Fruit fly (Drosophila melanogaster) whole organism, embryonic: Measurements from ENCODE around the gene Cip4.

ENCODE experiments used
- Atf-2 ChIP-seq: fragments of 200-800 bp; sonication (Bioruptor generic); optimal IDR thresholded peaks from 2 replicates; lab custom pipeline; 2016; ENCODE audit warnings: missing biosample characterization, missing genetic modification characterization
- C15 ChIP-seq: fragments of 200-800 bp; sonication (Bioruptor generic); IDR thresholded peaks from 3 replicates; pipeline ENCODE4 v1.3.6; 2022; ENCODE audit warnings: missing biosample characterization, missing genetic modification characterization
- CG10267 ChIP-seq: fragments of 200-800 bp; sonication (Bioruptor generic); optimal IDR thresholded peaks from 2 replicates; lab custom pipeline; 2018; ENCODE audit warnings: missing biosample characterization, mild to moderate bottlenecking, missing genetic modification characterization, moderate library complexity
- CG10321 ChIP-seq: fragments of 200-800 bp; sonication (Bioruptor generic); IDR thresholded peaks from 2 replicates; pipeline ENCODE4 v1.3.6; 2022; ENCODE audit warnings: missing biosample characterization, missing genetic modification characterization
- CG12155 ChIP-seq: fragments of 200-800 bp; sonication (Bioruptor generic); optimal IDR thresholded peaks from 3 replicates; lab custom pipeline; 2016; ENCODE audit warnings: missing biosample characterization, missing genetic modification characterization
- CG13123 ChIP-seq: fragments of 200-800 bp; sonication (Bioruptor generic); optimal IDR thresholded peaks from 2 replicates; lab custom pipeline; 2016; ENCODE audit warnings: missing biosample characterization, missing genetic modification characterization
- CG14014 ChIP-seq: fragments of 200-800 bp; sonication (Bioruptor generic); IDR thresholded peaks from 2 replicates; pipeline ENCODE4 v1.3.6; 2022; ENCODE audit warnings: missing biosample characterization, missing genetic modification characterization
- CG14860 ChIP-seq: fragments of 200-800 bp; sonication (Bioruptor generic); IDR thresholded peaks from 3 replicates; pipeline ENCODE4 v1.3.6; 2022; ENCODE audit warnings: missing biosample characterization, missing genetic modification characterization; ENCODE audit not compliant: partially characterized antibody
- CG15011 ChIP-seq: fragments of 200-800 bp; sonication (Bioruptor generic); optimal IDR thresholded peaks from 3 replicates; lab custom pipeline; 2018; ENCODE audit warnings: missing biosample characterization, mild to moderate bottlenecking, missing genetic modification characterization
- CG15601 ChIP-seq: fragments of 200-800 bp; sonication (Bioruptor generic); optimal IDR thresholded peaks from 3 replicates; lab custom pipeline; 2019; ENCODE audit warnings: missing biosample characterization, mild to moderate bottlenecking, missing genetic modification characterization, moderate library complexity
- CG18764 ChIP-seq: fragments of 200-800 bp; sonication (Bioruptor generic); optimal IDR thresholded peaks from 3 replicates; lab custom pipeline; 2016; ENCODE audit warnings: missing biosample characterization, missing genetic modification characterization
- CG30403 ChIP-seq: fragments of 200-800 bp; sonication (Bioruptor generic); optimal IDR thresholded peaks from 3 replicates; lab custom pipeline; 2016; ENCODE audit warnings: missing biosample characterization, missing genetic modification characterization
- CG31365 ChIP-seq: fragments of 200-800 bp; sonication (Bioruptor generic); optimal IDR thresholded peaks from 2 replicates; lab custom pipeline; 2018; ENCODE audit warnings: missing biosample characterization, mild to moderate bottlenecking, missing genetic modification characterization
- CG34224 ChIP-seq: fragments of 200-800 bp; sonication (Bioruptor generic); IDR thresholded peaks from 3 replicates; pipeline ENCODE4 v1.3.6; 2022; ENCODE audit warnings: missing biosample characterization, missing genetic modification characterization; ENCODE audit not compliant: partially characterized antibody
- CG4617 ChIP-seq: fragments of 200-800 bp; sonication (Bioruptor generic); optimal IDR thresholded peaks from 3 replicates; lab custom pipeline; 2016; ENCODE audit warnings: missing biosample characterization, missing genetic modification characterization, borderline replicate concordance
- CG4854 ChIP-seq: fragments of 200-800 bp; sonication (Bioruptor generic); optimal IDR thresholded peaks from 2 replicates; lab custom pipeline; 2016; ENCODE audit warnings: missing biosample characterization, missing genetic modification characterization, inconsistent platforms
- CG5953 ChIP-seq: fragments of 200-800 bp; sonication (Bioruptor generic); IDR thresholded peaks from 2 replicates; pipeline ENCODE4 v1.3.6; 2022; ENCODE audit warnings: missing biosample characterization, missing genetic modification characterization
- CG7928 ChIP-seq: fragments of 200-800 bp; sonication (Bioruptor generic); optimal IDR thresholded peaks from 2 replicates; lab custom pipeline; 2017; ENCODE audit warnings: missing biosample characterization, mild to moderate bottlenecking, missing genetic modification characterization
- CG8944 ChIP-seq: fragments of 200-800 bp; sonication (Bioruptor generic); optimal IDR thresholded peaks from 3 replicates; lab custom pipeline; 2016; ENCODE audit warnings: missing biosample characterization, missing genetic modification characterization
- CG9215 ChIP-seq: fragments of 200-800 bp; sonication (Bioruptor generic); IDR thresholded peaks from 2 replicates; pipeline ENCODE4 v1.3.6; 2022; ENCODE audit warnings: missing biosample characterization, missing genetic modification characterization
- CHES-1-like ChIP-seq: fragments of 200-800 bp; sonication (Bioruptor generic); optimal IDR thresholded peaks from 2 replicates; lab custom pipeline; 2016; ENCODE audit warnings: missing biosample characterization, missing genetic modification characterization
- Chrac-16 ChIP-seq: fragments of 200-800 bp; sonication (Bioruptor generic); optimal IDR thresholded peaks from 3 replicates; lab custom pipeline; 2016; ENCODE audit warnings: missing biosample characterization, missing genetic modification characterization
- Deaf1 ChIP-seq: fragments of 200-800 bp; optimal IDR thresholded peaks from 3 replicates; lab custom pipeline; 2019; ENCODE audit warnings: missing biosample characterization, mild to moderate bottlenecking, missing genetic modification characterization, moderate library complexity
- E2f2 ChIP-seq: fragments of 200-800 bp; sonication (Bioruptor generic); IDR thresholded peaks from 2 replicates; pipeline ENCODE4 v1.3.6; 2022; ENCODE audit warnings: missing biosample characterization, missing genetic modification characterization
- ERR ChIP-seq: fragments of 200-800 bp; sonication (Bioruptor generic); optimal IDR thresholded peaks from 2 replicates; lab custom pipeline; 2016; ENCODE audit warnings: missing biosample characterization, missing genetic modification characterization
- Ets65A ChIP-seq: fragments of 200-800 bp; sonication (Bioruptor generic); peaks from one replicate; lab custom pipeline; 2016; ENCODE audit warnings: missing biosample characterization, missing genetic modification characterization
- GATAe ChIP-seq: fragments of 200-800 bp; sonication (Bioruptor generic); conservative IDR thresholded peaks from 2 replicates; pipeline ENCODE4 v1.3.6; 2022; ENCODE audit warnings: missing biosample characterization, missing genetic modification characterization
- Jarid2 ChIP-seq: fragments of 200-800 bp; sonication (Bioruptor generic); optimal IDR thresholded peaks from 3 replicates; lab custom pipeline; 2017; ENCODE audit warnings: mild to moderate bottlenecking, missing biosample characterization, missing genetic modification reagents, missing genetic modification characterization
- Lhr ChIP-seq: fragments of 200-800 bp; sonication (Bioruptor generic); optimal IDR thresholded peaks from 3 replicates; lab custom pipeline; 2017; ENCODE audit warnings: mild to moderate bottlenecking, missing biosample characterization, missing genetic modification reagents, missing genetic modification characterization
- MBD-R2 ChIP-seq: fragments of 200-800 bp; sonication (Bioruptor generic); IDR thresholded peaks from 2 replicates; pipeline ENCODE4 v1.3.6; 2022; ENCODE audit warnings: missing biosample characterization, missing genetic modification characterization
- MESR4 ChIP-seq: fragments of 200-800 bp; sonication (Bioruptor generic); optimal IDR thresholded peaks from 2 replicates; lab custom pipeline; 2018; ENCODE audit warnings: missing biosample characterization, mild to moderate bottlenecking, missing genetic modification characterization, moderate library complexity
- Myb ChIP-seq: fragments of 200-800 bp; sonication (Bioruptor generic); optimal IDR thresholded peaks from 2 replicates; lab custom pipeline; 2016; ENCODE audit warnings: missing biosample characterization, missing genetic modification characterization
- NC2α ChIP-seq: fragments of 200-800 bp; sonication (Bioruptor generic); optimal IDR thresholded peaks from 2 replicates; lab custom pipeline; 2016; ENCODE audit warnings: missing biosample characterization, missing genetic modification characterization
- Oli ChIP-seq: fragments of 200-800 bp; sonication (Bioruptor generic); optimal IDR thresholded peaks from 2 replicates; lab custom pipeline; 2018; ENCODE audit warnings: missing biosample characterization, mild to moderate bottlenecking, missing genetic modification characterization, moderate library complexity
- Ravus ChIP-seq: fragments of 200-800 bp; sonication (Bioruptor generic); IDR thresholded peaks from 2 replicates; pipeline ENCODE4 v1.3.6; 2022; ENCODE audit warnings: missing biosample characterization, missing genetic modification characterization
- Sox100B ChIP-seq: fragments of 200-800 bp; sonication (Bioruptor generic); optimal IDR thresholded peaks from 3 replicates; lab custom pipeline; 2018; ENCODE audit warnings: missing biosample characterization, mild to moderate bottlenecking, missing genetic modification characterization
- YL-1 ChIP-seq: fragments of 200-800 bp; sonication (Bioruptor generic); optimal IDR thresholded peaks from 3 replicates; lab custom pipeline; 2017; ENCODE audit warnings: missing biosample characterization, mild to moderate bottlenecking, missing genetic modification characterization
- bab2 ChIP-seq: fragments of 200-800 bp; sonication (Bioruptor generic); optimal IDR thresholded peaks from 2 replicates; lab custom pipeline; 2016; ENCODE audit warnings: missing biosample characterization, missing genetic modification characterization
- cad ChIP-seq: fragments of >200 bp; optimal IDR thresholded peaks from 2 replicates; lab custom pipeline; 2017; ENCODE audit warnings: missing biosample characterization, missing genetic modification characterization
- crp ChIP-seq, 2 experiments: fragments of 200-800 bp; sonication (Bioruptor generic); optimal IDR thresholded peaks; 2 replicates in 1 of 2; 3 replicates in 1 of 2; lab custom pipeline; 2017; ENCODE audit warnings: missing biosample characterization in 2 of 2, missing genetic modification characterization in 2 of 2, mild to moderate bottlenecking in 1 of 2, moderate library complexity in 1 of 2
- gsb ChIP-seq: fragments of 200-800 bp; sonication (Bioruptor generic); IDR thresholded peaks from 2 replicates; pipeline ENCODE4 v1.3.6; 2022; ENCODE audit warnings: missing biosample characterization, missing genetic modification characterization
- org-1 ChIP-seq: fragments of 200-800 bp; sonication (Bioruptor generic); optimal IDR thresholded peaks from 2 replicates; lab custom pipeline; 2017; ENCODE audit warnings: missing biosample characterization, missing genetic modification characterization
- otp ChIP-seq: fragments of 200-800 bp; sonication (Bioruptor generic); IDR thresholded peaks from 3 replicates; pipeline ENCODE4, ENCODE4 v1.3.6; 2022; ENCODE audit warnings: missing biosample characterization, missing genetic modification characterization
- pzg ChIP-seq: fragments of 200-800 bp; sonication (Bioruptor generic); optimal IDR thresholded peaks from 3 replicates; lab custom pipeline; 2018; ENCODE audit warnings: missing biosample characterization, mild to moderate bottlenecking, missing genetic modification characterization, moderate library complexity
- stwl ChIP-seq: fragments of 200-800 bp; sonication (Bioruptor generic); optimal IDR thresholded peaks from 3 replicates; lab custom pipeline; 2018; ENCODE audit warnings: missing biosample characterization, mild to moderate bottlenecking, missing genetic modification characterization, moderate library complexity
- sug ChIP-seq: fragments of 200-800 bp; optimal IDR thresholded peaks from 2 replicates; lab custom pipeline; 2019; ENCODE audit warnings: missing biosample characterization, mild to moderate bottlenecking, missing genetic modification characterization, moderate library complexity
- trem ChIP-seq: fragments of 200-800 bp; optimal IDR thresholded peaks from 3 replicates; lab custom pipeline; 2019; ENCODE audit warnings: missing biosample characterization, mild to moderate bottlenecking, missing genetic modification characterization, moderate library complexity
- ttk ChIP-seq: fragments of 200-800 bp; sonication (Bioruptor generic); IDR thresholded peaks from 2 replicates; pipeline ENCODE4 v2.1.2; 2022; ENCODE audit warnings: missing biosample characterization, missing genetic modification characterization

Cip4 gene

dm6 chr3L:4322032-4322617, 41.8 kb downstream of the Cip4 start, which contains the start of gene CG15014 (continued):
- TF ChIP-seq crp (GFP tag; optimal IDR thresholded peaks at IDR 0.05; lab: Kevin White, UChicago) (peak in 1 of 2 experiments; percentile 42), gsb (GFP tag; lab: Robert Waterston, UW) (no peak), CG18764 (no peak), bab2 (GFP tag; lab: Kevin White, UChicago) (no peak), CG10267 (tag; lab: Kevin White, UChicago) (peak; percentile 34), MESR4 (GFP tag; lab: Kevin White, UChicago) (peak; percentile 40), YL-1 (GFP tag; lab: Kevin White, UChicago) (peak; percentile 48), E2f2 (peak; percentile 14; the same call in 1 of the 2 replicates), CG15011 (no peak), pzg (peak; percentile 49), CG4617 (GFP tag; lab: Kevin White, UChicago) (peak; percentile 43), CG12155 (no peak), CG31365 (no peak), otp (no peak), Lhr (peak; percentile 6), trem (tag; lab: Kevin White, UChicago) (peak; percentile 29), CG9215 (GFP tag; lab: Robert Waterston, UW) (no peak)

dm6 chr3L:4318677-4319580, 45.0 kb downstream of the Cip4 start, which contains the start of gene PMP34:
Gene PMP34 (plus strand): TSS chr3L:4318755.
- TF ChIP-seq CG14014 (GFP tag; lab: Robert Waterston, UW) (no peak), CG30403 (GFP tag; lab: Kevin White, UChicago) (no peak), Myb (GFP tag; lab: Kevin White, UChicago) (peak; percentile 35), ERR (no peak), NC2α (GFP tag; lab: Kevin White, UChicago) (no peak), CHES-1-like (GFP tag; lab: Kevin White, UChicago) (peak; percentile 20), cad (GFP tag; lab: Kevin White, UChicago) (no peak), MBD-R2 (GFP tag; lab: Robert Waterston, UW) (peak; percentile 69), CG14860 (no peak), Chrac-16 (GFP tag; lab: Kevin White, UChicago) (no peak), YL-1 (GFP tag; lab: Kevin White, UChicago) (peak; percentile 34), GATAe (GFP tag; lab: Robert Waterston, UW) (peak; percentile 57; the same call in 1 of the 2 replicates), Sox100B (no peak), sug (tag; lab: Kevin White, UChicago) (peak; percentile 72), C15 (GFP tag; lab: Robert Waterston, UW) (no peak), CG13123 (no peak), CG4854 (GFP tag; lab: Kevin White, UChicago) (no peak), ttk (GFP tag; lab: Robert Waterston, UW) (no peak), CG8944 (GFP tag; lab: Kevin White, UChicago) (no peak), CG7928 (GFP tag; lab: Kevin White, UChicago) (no peak), Deaf1 (tag; lab: Kevin White, UChicago) (peak; percentile 89), Oli (tag; lab: Kevin White, UChicago) (no peak), Jarid2 (peak; percentile 31), E2f2 (peak; percentile 11; the same call in 1 of the 2 replicates), CG34224 (GFP tag; lab: Robert Waterston, UW) (no peak), org-1 (GFP tag; lab: Kevin White, UChicago) (no peak), CG15601 (tag; lab: Kevin White, UChicago) (no peak), Ravus (GFP tag; lab: Robert Waterston, UW) (no peak), CG10321 (GFP tag; lab: Robert Waterston, UW) (no peak), Atf-2 (GFP tag; lab: Kevin White, UChicago) (no peak), stwl (tag; lab: Kevin White, UChicago) (peak; percentile 69), Ets65A (GFP tag; lab: Kevin White, UChicago) (no peak), CG5953 (GFP tag; lab: Robert Waterston, UW) (no peak), CG4617 (GFP tag; lab: Kevin White, UChicago) (peak; percentile 24)
